Fruit fly (Drosophila melanogaster) whole organism, embryonic: ENCODE data around the gene CG5080.

Experiments
- CG10209 ChIP-seq: fragments of 200-800 bp; sonication (Bioruptor generic); optimal IDR thresholded peaks from 3 replicates; lab custom pipeline; 2017; ENCODE audit warnings: missing biosample characterization, mild to moderate bottlenecking, missing genetic modification characterization, missing genetic modification reagents
- CG10366 ChIP-seq: fragments of 200-800 bp; sonication (Bioruptor generic); IDR thresholded peaks from 2 replicates; pipeline ENCODE4 v1.3.6; 2022; ENCODE audit warnings: missing biosample characterization, missing genetic modification characterization
- CG12104 ChIP-seq: fragments of 200-800 bp; sonication (Bioruptor generic); optimal IDR thresholded peaks from 3 replicates; lab custom pipeline; 2016; ENCODE audit warnings: missing biosample characterization, missing genetic modification characterization
- CG12236 ChIP-seq: fragments of 200-800 bp; sonication (Bioruptor generic); optimal IDR thresholded peaks from 2 replicates; lab custom pipeline; 2016; ENCODE audit warnings: missing biosample characterization, missing genetic modification characterization
- CG12299 ChIP-seq: fragments of 200-800 bp; sonication (Bioruptor generic); optimal IDR thresholded peaks from 2 replicates; lab custom pipeline; 2018; ENCODE audit warnings: missing biosample characterization, mild to moderate bottlenecking, missing genetic modification characterization
- CG12744 ChIP-seq: fragments of 200-800 bp; sonication (Bioruptor generic); optimal IDR thresholded peaks from 2 replicates; lab custom pipeline; 2016; ENCODE audit warnings: missing biosample characterization, missing genetic modification characterization
- CG13775 ChIP-seq: fragments of 200-800 bp; sonication (Bioruptor generic); optimal IDR thresholded peaks from 3 replicates; lab custom pipeline; 2017; ENCODE audit warnings: missing biosample characterization, mild to moderate bottlenecking, missing genetic modification characterization
- CG14710 ChIP-seq: fragments of 200-800 bp; sonication (Bioruptor generic); optimal IDR thresholded peaks from 3 replicates; lab custom pipeline; 2019; ENCODE audit warnings: missing biosample characterization, mild to moderate bottlenecking, missing genetic modification characterization, moderate library complexity
- CG15696 ChIP-seq: fragments of 200-800 bp; sonication (Bioruptor generic); optimal IDR thresholded peaks from 2 replicates; lab custom pipeline; 2019; ENCODE audit warnings: missing biosample characterization, mild to moderate bottlenecking, missing genetic modification characterization, moderate library complexity
- CG18262 ChIP-seq: fragments of 200-800 bp; optimal IDR thresholded peaks from 3 replicates; lab custom pipeline; 2019; ENCODE audit warnings: missing biosample characterization, mild to moderate bottlenecking, missing genetic modification characterization, moderate library complexity
- CG2199 ChIP-seq: fragments of 200-800 bp; sonication (Bioruptor generic); IDR thresholded peaks from 3 replicates; pipeline ENCODE4 v1.3.6; 2022; ENCODE audit warnings: missing biosample characterization, missing genetic modification characterization
- CG3726 ChIP-seq: fragments of 200-800 bp; sonication (Bioruptor generic); IDR thresholded peaks from 3 replicates; pipeline ENCODE4, ENCODE4 v1.3.6; 2022; ENCODE audit warnings: missing biosample characterization, missing genetic modification characterization
- CG4360 ChIP-seq: fragments of 200-800 bp; sonication (Bioruptor generic); IDR thresholded peaks from 2 replicates; pipeline ENCODE4 v1.3.6; 2022; ENCODE audit warnings: missing biosample characterization, missing genetic modification characterization
- CG6854 ChIP-seq: fragments of 200-800 bp; sonication (Bioruptor generic); optimal IDR thresholded peaks from 3 replicates; lab custom pipeline; 2017; ENCODE audit warnings: missing biosample characterization, mild to moderate bottlenecking, missing genetic modification characterization
- CG9932 ChIP-seq: fragments of 200-800 bp; sonication (Bioruptor generic); IDR thresholded peaks from 2 replicates; pipeline ENCODE4 v1.3.6; 2022; ENCODE audit warnings: missing biosample characterization, missing genetic modification characterization
- Camta ChIP-seq: fragments of 200-800 bp; sonication (Bioruptor generic); optimal IDR thresholded peaks from 2 replicates; lab custom pipeline; 2016; ENCODE audit warnings: missing biosample characterization, missing genetic modification characterization
- D19B ChIP-seq: fragments of 200-800 bp; sonication (Bioruptor generic); optimal IDR thresholded peaks from 2 replicates; lab custom pipeline; 2017; ENCODE audit warnings: missing biosample characterization, mild to moderate bottlenecking, missing genetic modification characterization
- Dek ChIP-seq: fragments of 200-800 bp; sonication (Bioruptor generic); optimal IDR thresholded peaks from 3 replicates; lab custom pipeline; 2019; ENCODE audit warnings: missing biosample characterization, mild to moderate bottlenecking, missing genetic modification characterization, moderate library complexity
- Dip2 ChIP-seq: fragments of 200-800 bp; sonication (Bioruptor generic); IDR thresholded peaks from 2 replicates; pipeline ENCODE4 v1.3.6; 2022; ENCODE audit warnings: missing biosample characterization, missing genetic modification characterization
- Dll ChIP-seq: fragments of 200-800 bp; sonication (Bioruptor generic); IDR thresholded peaks from 4 replicates; pipeline ENCODE4 v1.3.6; 2022; ENCODE audit warnings: missing biosample characterization, missing genetic modification characterization; ENCODE audit not compliant: partially characterized antibody
- Elba2 ChIP-seq: fragments of 200-800 bp; sonication (Bioruptor generic); optimal IDR thresholded peaks from 3 replicates; lab custom pipeline; 2016; ENCODE audit warnings: missing biosample characterization, missing genetic modification characterization
- HLH54F ChIP-seq: fragments of 200-800 bp; sonication (Bioruptor generic); optimal IDR thresholded peaks from 3 replicates; lab custom pipeline; 2016; ENCODE audit warnings: missing biosample characterization, missing genetic modification characterization
- Hsf ChIP-seq: fragments of 200-800 bp; sonication (Bioruptor generic); optimal IDR thresholded peaks from 3 replicates; lab custom pipeline; 2016; ENCODE audit warnings: missing biosample characterization, missing genetic modification characterization
- Max ChIP-seq: fragments of 200-800 bp; sonication (Bioruptor generic); optimal IDR thresholded peaks from 2 replicates; lab custom pipeline; 2016; ENCODE audit warnings: missing biosample characterization, mild to moderate bottlenecking, missing genetic modification characterization
- Nf-YA ChIP-seq: fragments of 200-800 bp; sonication (Bioruptor generic); IDR thresholded peaks from 2 replicates; pipeline ENCODE4 v1.3.6; 2022; ENCODE audit warnings: missing biosample characterization, missing genetic modification characterization
- Poxn ChIP-seq: fragments of 200-800 bp; sonication (Bioruptor generic); IDR thresholded peaks from 2 replicates; pipeline ENCODE4 v1.3.6; 2022; ENCODE audit warnings: missing biosample characterization, missing genetic modification characterization
- Sox100B ChIP-seq: fragments of 200-800 bp; sonication (Bioruptor generic); optimal IDR thresholded peaks from 3 replicates; lab custom pipeline; 2018; ENCODE audit warnings: missing biosample characterization, mild to moderate bottlenecking, missing genetic modification characterization
- Tbp ChIP-seq: fragments of >200 bp; optimal IDR thresholded peaks from 2 replicates; lab custom pipeline; 2018; ENCODE audit warnings: missing biosample characterization, missing genetic modification characterization
- Usf ChIP-seq: fragments of 200-800 bp; sonication (Bioruptor generic); optimal IDR thresholded peaks from 2 replicates; lab custom pipeline; 2017; ENCODE audit warnings: missing genotype, missing biosample characterization, missing genetic modification characterization
- aop ChIP-seq: fragments of 200-800 bp; sonication (Bioruptor generic); IDR thresholded peaks from 2 replicates; pipeline ENCODE4 v1.3.6; 2022; ENCODE audit warnings: missing biosample characterization, missing genetic modification characterization
- bigmax ChIP-seq: fragments of 200-800 bp; sonication (Bioruptor generic); optimal IDR thresholded peaks from 2 replicates; lab custom pipeline; 2018; ENCODE audit warnings: missing biosample characterization, mild to moderate bottlenecking, missing genetic modification characterization
- bsh ChIP-seq, 2 experiments: fragments of 200-800 bp; sonication (Bioruptor generic); optimal IDR thresholded peaks; 2 replicates each; lab custom pipeline; 2017 to 2018; ENCODE audit warnings: mild to moderate bottlenecking in 2 of 2, missing biosample characterization in 2 of 2, missing genetic modification characterization in 2 of 2, moderate library complexity in 1 of 2
- croc ChIP-seq: fragments of 200-800 bp; sonication (Bioruptor generic); conservative IDR thresholded peaks from 3 replicates; pipeline ENCODE4 v1.3.6; 2022; ENCODE audit warnings: missing biosample characterization, missing genetic modification characterization
- dpn ChIP-seq, 2 experiments: fragments of 200-800 bp; sonication (Bioruptor generic); optimal IDR thresholded peaks; 3 replicates each; lab custom pipeline; 2016; ENCODE audit warnings: missing biosample characterization in 2 of 2, missing genetic modification characterization in 2 of 2
- dysf ChIP-seq: fragments of 200-800 bp; sonication (Bioruptor generic); IDR thresholded peaks from 3 replicates; pipeline ENCODE4 v1.3.6; 2022; ENCODE audit warnings: missing biosample characterization, missing genetic modification characterization
- en ChIP-seq: fragments of 200-800 bp; sonication (Bioruptor generic); optimal IDR thresholded peaks from 2 replicates; lab custom pipeline; 2016; ENCODE audit warnings: missing biosample characterization, missing genetic modification characterization
- grau ChIP-seq: fragments of 200-800 bp; optimal IDR thresholded peaks from 3 replicates; lab custom pipeline; 2019; ENCODE audit warnings: missing biosample characterization, mild to moderate bottlenecking, missing genetic modification characterization, moderate library complexity
- gro ChIP-seq: fragments of 200-800 bp; sonication (Bioruptor generic); optimal IDR thresholded peaks from 2 replicates; lab custom pipeline; 2016; ENCODE audit warnings: missing biosample characterization, missing genetic modification characterization
- ham ChIP-seq: fragments of 200-800 bp; sonication (Bioruptor generic); IDR thresholded peaks from 2 replicates; pipeline ENCODE4 v1.3.6; 2022; ENCODE audit warnings: missing biosample characterization, missing genetic modification characterization
- insv ChIP-seq, 2 experiments: fragments of 200-800 bp; sonication (Bioruptor generic); optimal IDR thresholded peaks; 3 replicates each; lab custom pipeline; 2016 to 2018; ENCODE audit warnings: missing biosample characterization in 2 of 2, missing genetic modification characterization in 2 of 2
- jumu ChIP-seq: fragments of 200-800 bp; sonication (Bioruptor generic); optimal IDR thresholded peaks from 3 replicates; lab custom pipeline; 2016; ENCODE audit warnings: missing biosample characterization, missing genetic modification characterization
- phol ChIP-seq: fragments of 200-800 bp; sonication (Bioruptor generic); optimal IDR thresholded peaks from 3 replicates; lab custom pipeline; 2018; ENCODE audit warnings: missing biosample characterization, mild to moderate bottlenecking, missing genetic modification characterization, moderate library complexity
- ranshi ChIP-seq: fragments of 200-800 bp; sonication (Bioruptor generic); IDR thresholded peaks from 2 replicates; pipeline ENCODE4 v1.3.6; 2022; ENCODE audit warnings: missing biosample characterization, missing genetic modification characterization
- sc ChIP-seq, 3 experiments: fragments of >200 bp in 2 of 3; fragments of 200-800 bp in 1 of 3; sonication (Bioruptor generic) in 1 of 3; optimal IDR thresholded peaks; 2 replicates in 2 of 3; 3 replicates in 1 of 3; lab custom pipeline; 2017; ENCODE audit warnings: mild to moderate bottlenecking in 1 of 3, missing biosample characterization in 1 of 3, missing genetic modification characterization in 1 of 3, missing genetic modification reagents in 1 of 3
- sug ChIP-seq: fragments of 200-800 bp; optimal IDR thresholded peaks from 2 replicates; lab custom pipeline; 2019; ENCODE audit warnings: missing biosample characterization, mild to moderate bottlenecking, missing genetic modification characterization, moderate library complexity
- tap ChIP-seq: fragments of 200-800 bp; optimal IDR thresholded peaks from 3 replicates; lab custom pipeline; 2019; ENCODE audit warnings: missing biosample characterization, mild to moderate bottlenecking, missing genetic modification characterization, moderate library complexity
- tna ChIP-seq: fragments of 200-800 bp; sonication (Bioruptor generic); IDR thresholded peaks from 2 replicates; pipeline ENCODE4 v1.3.6; 2022; ENCODE audit warnings: missing biosample characterization, missing genetic modification characterization; ENCODE audit not compliant: partially characterized antibody
- zen2 ChIP-seq: fragments of 200-800 bp; sonication (Bioruptor generic); IDR thresholded peaks from 3 replicates; pipeline ENCODE4 v1.3.6; 2022; ENCODE audit warnings: missing biosample characterization, missing genetic modification characterization; ENCODE audit not compliant: partially characterized antibody
- zfh2 ChIP-seq: fragments of 200-800 bp; sonication (Bioruptor generic); optimal IDR thresholded peaks from 2 replicates; lab custom pipeline; 2016; ENCODE audit warnings: missing biosample characterization, missing genetic modification characterization

CG5080 gene

DNA sequence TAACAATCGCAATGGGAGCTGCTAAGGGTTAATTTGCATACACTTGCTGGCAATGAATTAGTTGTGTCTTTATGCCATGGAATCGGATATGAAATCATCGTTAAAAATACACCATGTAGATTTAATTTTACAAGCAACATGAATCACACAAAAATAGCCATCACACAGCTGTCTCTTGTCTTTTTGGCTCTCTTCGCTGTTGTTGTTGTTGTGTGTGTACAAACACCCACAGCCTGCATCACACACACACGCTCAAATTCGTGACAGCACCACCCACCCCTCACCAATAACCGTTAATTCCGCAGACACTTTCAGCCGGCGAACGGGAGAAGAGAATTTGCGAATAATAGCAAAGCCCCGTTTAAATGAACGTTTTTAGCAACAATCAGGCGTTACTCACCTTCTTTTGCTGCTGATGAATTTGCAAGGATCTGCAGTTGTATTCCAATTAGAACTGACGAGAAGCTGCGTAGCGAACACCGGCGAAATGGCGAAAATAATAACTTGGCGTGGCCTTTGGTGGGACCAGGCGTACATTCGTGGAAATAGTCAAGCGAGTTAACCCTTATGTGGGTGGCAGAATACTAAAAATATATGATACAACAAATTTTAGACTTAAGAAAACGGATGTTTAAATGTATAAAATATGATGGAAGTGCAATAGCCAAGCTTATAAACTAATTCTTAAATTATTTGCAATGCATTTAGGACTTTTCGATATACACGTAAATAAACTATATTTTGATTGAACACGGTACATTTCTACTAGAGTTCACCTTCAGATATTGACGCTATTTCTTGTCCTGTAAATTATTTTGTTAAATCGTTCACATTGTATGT is 5.8 kb downstream of the CG5080 start, which contains the start of gene capt (continued):
- TF ChIP-seq zfh2 (GFP tag; lab: Kevin White, UChicago), result peak; percentile 42
- TF ChIP-seq zen2 (GFP tag; lab: Robert Waterston, UW), result no peak
- peak; percentile 88 for TF ChIP-seq CG4360 (GFP tag; lab: Robert Waterston, UW)
- TF ChIP-seq Elba2 (GFP tag; lab: Kevin White, UChicago), result peak; percentile 79
- TF ChIP-seq CG15696, result peak; percentile 24
- peak; percentile 45 for TF ChIP-seq CG13775
- peak; percentile 52 for TF ChIP-seq bigmax (GFP tag; lab: Kevin White, UChicago)
- TF ChIP-seq ham (GFP tag; lab: Robert Waterston, UW), result no peak
- TF ChIP-seq CG10366 (GFP tag; lab: Robert Waterston, UW), result peak; percentile 14; the same call in 1 of the 2 replicates
- no peak for TF ChIP-seq en (GFP tag; lab: Kevin White, UChicago)
- TF ChIP-seq CG12744 (GFP tag; lab: Kevin White, UChicago), result no peak
- peak; percentile 38 for TF ChIP-seq sug (tag; lab: Kevin White, UChicago)
- no peak for TF ChIP-seq CG2199 (GFP tag; lab: Robert Waterston, UW)
- peak; percentile 3 for TF ChIP-seq gro (GFP tag; lab: Kevin White, UChicago)
- TF ChIP-seq CG12236 (GFP tag; lab: Kevin White, UChicago), result no peak
- no peak for TF ChIP-seq Dll
- no peak for TF ChIP-seq CG3726
- no peak for TF ChIP-seq Dip2 (GFP tag; lab: Robert Waterston, UW)
- peak; percentile 61; the same call in 1 of the 3 replicates for TF ChIP-seq dysf
- TF ChIP-seq Usf (GFP tag; lab: Kevin White, UChicago), result no peak
- peak; percentile 81 for TF ChIP-seq CG9932 (GFP tag; lab: Robert Waterston, UW)
- TF ChIP-seq aop (GFP tag; lab: Robert Waterston, UW), result 0 out of 2 replicates have a peak, but pooled peaks have one; percentile 8
- peak; percentile 24 to 28 for TF ChIP-seq dpn (GFP tag; optimal IDR thresholded peaks at IDR 0.05; lab: Kevin White, UChicago)
- no peak for TF ChIP-seq tap (tag; lab: Kevin White, UChicago)
- peak in 1 of 2 experiments; percentile 11 for TF ChIP-seq bsh (GFP tag; optimal IDR thresholded peaks at IDR 0.05; lab: Kevin White, UChicago)
- TF ChIP-seq Hsf (GFP tag; lab: Kevin White, UChicago), result peak; percentile 62
- peak; percentile 29 for TF ChIP-seq jumu (GFP tag; lab: Kevin White, UChicago)
- TF ChIP-seq Camta (GFP tag; lab: Kevin White, UChicago), result no peak
- TF ChIP-seq CG6854, result no peak
- TF ChIP-seq D19B (GFP tag; lab: Kevin White, UChicago), result no peak
- TF ChIP-seq CG10209, result peak; percentile 7
- no peak for TF ChIP-seq Poxn (GFP tag; lab: Robert Waterston, UW)
- peak; percentile 26 for TF ChIP-seq Dek (tag; lab: Kevin White, UChicago)
- TF ChIP-seq phol (tag; lab: Kevin White, UChicago), result peak; percentile 23
- TF ChIP-seq CG14710, result peak; percentile 38
- TF ChIP-seq sc (optimal IDR thresholded peaks at IDR 0.05; lab: Kevin White, UChicago), result no peak
- TF ChIP-seq sc (GFP tag; optimal IDR thresholded peaks at IDR 0.05; lab: Kevin White, UChicago), result no peak
- peak; percentile 39 for TF ChIP-seq CG18262
- TF ChIP-seq Sox100B (GFP tag; lab: Kevin White, UChicago), result no peak
- TF ChIP-seq CG12299 (tag; lab: Kevin White, UChicago), result no peak
- peak; percentile 20; the same call in 1 of the 2 replicates for TF ChIP-seq ranshi (GFP tag; lab: Robert Waterston, UW)
- no peak for TF ChIP-seq Nf-YA
- TF ChIP-seq Tbp (GFP tag; lab: Kevin White, UChicago), result no peak
- TF ChIP-seq HLH54F (GFP tag; lab: Kevin White, UChicago), result peak; percentile 16
- TF ChIP-seq grau (tag; lab: Kevin White, UChicago), result peak; percentile 39
- TF ChIP-seq insv (GFP tag; optimal IDR thresholded peaks at IDR 0.05; lab: Kevin White, UChicago), result peak; percentile 51 to 85
- no peak for TF ChIP-seq croc (GFP tag; lab: Robert Waterston, UW)
- TF ChIP-seq CG12104 (GFP tag; lab: Kevin White, UChicago), result peak; percentile 65
- TF ChIP-seq tna (GFP tag; lab: Robert Waterston, UW), result no peak
- no peak for TF ChIP-seq Max (GFP tag; lab: Kevin White, UChicago)
